Worm (Caenorhabditis elegans) whole organism, midembryonic: ENCODE measurements around the gene F09A5.2.

ENCODE experiments used
- cog-1 ChIP-seq: sonication (generic microtip); optimal IDR thresholded peaks from 2 replicates; lab custom pipeline; 2016; ENCODE audit warnings: missing genetic modification characterization, missing compliant biosample characterization
- flt-1 ChIP-seq: fragments of 200-800 bp; sonication (Bioruptor generic); IDR thresholded peaks from 2 replicates; pipeline ENCODE4 v1.3.6; 2022; ENCODE audit warnings: missing genetic modification characterization, missing compliant biosample characterization
- med-1 ChIP-seq: sonication (generic microtip); optimal IDR thresholded peaks from 2 replicates; lab custom pipeline; 2017; ENCODE audit warnings: missing genetic modification characterization, mild to moderate bottlenecking, missing compliant biosample characterization, antibody characterized with exemption, missing genetic modification reagents; ENCODE audit not compliant: insufficient read depth
- ref-1 ChIP-seq: fragments of 200-800 bp; sonication (Bioruptor generic); conservative IDR thresholded peaks from 2 replicates; pipeline ENCODE4 v1.3.6; 2022; ENCODE audit warnings: missing genetic modification reagents, missing genetic modification characterization, missing compliant biosample characterization
- tab-1 ChIP-seq: fragments of 200-800 bp; sonication (Bioruptor generic); IDR thresholded peaks from 2 replicates; pipeline ENCODE4 v1.3.6; 2022; ENCODE audit warnings: missing genetic modification characterization, missing compliant biosample characterization

DNA sequence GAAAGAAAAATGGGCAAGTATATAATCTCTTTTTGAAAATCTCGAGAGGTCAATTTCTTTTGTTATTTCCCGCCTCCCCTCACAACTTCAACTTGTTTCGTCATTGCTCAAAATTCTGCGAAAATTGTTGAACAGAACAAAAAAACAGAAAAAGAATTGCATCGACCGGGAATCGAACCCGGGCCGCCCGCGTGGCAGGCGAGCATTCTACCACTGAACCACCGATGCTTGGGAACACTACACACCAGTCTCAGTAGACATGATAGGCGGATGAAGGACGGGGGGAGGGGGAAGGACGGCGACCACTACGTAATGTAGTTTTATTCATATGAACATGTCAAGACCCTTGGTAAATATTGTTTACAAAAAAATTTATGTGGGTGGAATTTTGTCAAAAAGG, 13.8 kb upstream of the F09A5.2 start:
- TF ChIP-seq ref-1 (GFP tag; lab: Robert Waterston, UW) (peak; percentile 97), flt-1 (GFP tag; lab: Robert Waterston, UW) (peak; percentile 99), cog-1 (tag; lab: Kevin White, UChicago) (peak; percentile 56), med-1 (GFP tag; lab: Kevin White, UChicago) (peak; percentile 75), tab-1 (GFP tag; lab: Robert Waterston, UW) (peak; percentile 99)
